Worm (Caenorhabditis elegans) whole organism, young adult: Measurements from ENCODE around the gene Y46E12BL.2.

ENCODE experiments used
- F55B11.4 ChIP-seq: sonication (generic microtip); optimal IDR thresholded peaks from 2 replicates; lab custom pipeline; 2016; ENCODE audit warnings: missing compliant biosample characterization, missing genetic modification characterization, borderline replicate concordance; ENCODE audit not compliant: insufficient read depth
- Y95B8A.8 ChIP-seq: fragments of 200-800 bp; sonication (Bioruptor generic); IDR thresholded peaks from 2 replicates; pipeline ENCODE4 v1.3.6; 2022; ENCODE audit warnings: missing genetic modification reagents, missing genetic modification characterization, missing compliant biosample characterization
- aptf-2 ChIP-seq: fragments of 200-800 bp; sonication (Bioruptor generic); conservative IDR thresholded peaks from 2 replicates; pipeline ENCODE4 v1.3.6; 2022; ENCODE audit warnings: missing genetic modification reagents, missing genetic modification characterization, missing compliant biosample characterization
- cebp-2 ChIP-seq: fragments of 200-800 bp; sonication (Bioruptor generic); IDR thresholded peaks from 2 replicates; pipeline ENCODE4 v1.3.6; 2022; ENCODE audit warnings: missing genetic modification characterization, missing compliant biosample characterization
- die-1 ChIP-seq: sonication (generic microtip); optimal IDR thresholded peaks from 2 replicates; lab custom pipeline; 2016; ENCODE audit warnings: missing genotype, mild to moderate bottlenecking, missing genetic modification characterization, missing compliant biosample characterization
- let-607 ChIP-seq, 2 experiments: fragments of 200-800 bp in 1 of 2; sonication (Bioruptor generic) in 1 of 2; sonication (generic microtip) in 1 of 2; optimal IDR thresholded peaks; 2 replicates each; lab custom pipeline; 2016 to 2018; ENCODE audit warnings: mild to moderate bottlenecking in 2 of 2, missing compliant biosample characterization in 2 of 2, missing genetic modification characterization in 2 of 2, moderate library complexity in 2 of 2, missing genotype in 1 of 2
- madf-6 ChIP-seq: fragments of 200-800 bp; sonication (Bioruptor generic); IDR thresholded peaks from 2 replicates; pipeline ENCODE4 v1.3.6; 2022; ENCODE audit warnings: missing genetic modification reagents, missing genetic modification characterization, missing compliant biosample characterization
- pha-4 ChIP-seq: fragments of 150-350 bp; sonication (generic microtip); optimal IDR thresholded peaks from 2 replicates; lab custom pipeline; 2014; ENCODE audit warnings: missing biosample characterization, missing genetic modification reagents, missing genetic modification characterization
- sdz-38 ChIP-seq: sonication (generic microtip); optimal IDR thresholded peaks from 2 replicates; lab custom pipeline; 2016; ENCODE audit warnings: missing genotype, missing genetic modification characterization, missing compliant biosample characterization
- unc-62 ChIP-seq: fragments of 150-350 bp; optimal IDR thresholded peaks from 2 replicates; lab custom pipeline; 2014; ENCODE audit warnings: missing biosample characterization, missing genetic modification reagents, missing genetic modification characterization

- TF ChIP-seq sdz-38 (tag; lab: Kevin White, UChicago) = no peak
- no peak for TF ChIP-seq unc-62
- no peak for TF ChIP-seq pha-4 (tag; lab: Kevin White, UChicago)
- no peak for TF ChIP-seq madf-6 (GFP tag; lab: Robert Waterston, UW)
- no peak for TF ChIP-seq F55B11.4 (tag; lab: Kevin White, UChicago)
- no peak for TF ChIP-seq let-607 (tag; optimal IDR thresholded peaks at IDR 0.05; lab: Kevin White, UChicago)
- TF ChIP-seq aptf-2 (GFP tag; lab: Robert Waterston, UW) = no peak
- TF ChIP-seq die-1 = no peak
- TF ChIP-seq Y95B8A.8 = no peak
- TF ChIP-seq cebp-2 = no peak
Measured at ce11 chrII:15220116-15220515, 12.6 kb upstream of the Y46E12BL.2 start.
